Worm (Caenorhabditis elegans) whole organism, L4/young adult: ENCODE measurements around the gene srj-8.

Experiments
- dao-5 ChIP-seq: sonication (generic microtip); optimal IDR thresholded peaks from 2 replicates; lab custom pipeline; 2016; ENCODE audit warnings: missing genotype, missing genetic modification characterization, moderate library complexity, missing compliant biosample characterization
- him-1 ChIP-seq: sonication (generic microtip); optimal IDR thresholded peaks from 2 replicates; lab custom pipeline; 2016; ENCODE audit warnings: missing genotype, missing genetic modification reagents, missing genetic modification characterization, missing compliant biosample characterization

- TF ChIP-seq dao-5 (tag; lab: Kevin White, UChicago): no peak
- no peak for TF ChIP-seq him-1
These were observed 47.3 kb upstream of the srj-8 start, which contains the start of gene K08D9.4 for ce11 chrV:3200323-3200722.
